Fruit fly (Drosophila melanogaster) Kc167 (cell line): ENCODE results near the gene Elp1.

Source experiments
- Myc ChIP-seq: fragments of >200 bp; optimal IDR thresholded peaks from 2 replicates; lab custom pipeline; 2017; ENCODE audit warnings: missing external identifiers
- insv ChIP-seq: fragments of >200 bp; optimal IDR thresholded peaks from 3 replicates; lab custom pipeline; 2018; ENCODE audit warnings: missing external identifiers
- psq ChIP-seq: fragments of >200 bp; optimal IDR thresholded peaks from 2 replicates; lab custom pipeline; 2017; ENCODE audit warnings: missing external identifiers
- ttk ChIP-seq: sonication (Bioruptor generic); optimal IDR thresholded peaks from 2 replicates; lab custom pipeline; 2017; ENCODE audit warnings: missing external identifiers

DNA sequence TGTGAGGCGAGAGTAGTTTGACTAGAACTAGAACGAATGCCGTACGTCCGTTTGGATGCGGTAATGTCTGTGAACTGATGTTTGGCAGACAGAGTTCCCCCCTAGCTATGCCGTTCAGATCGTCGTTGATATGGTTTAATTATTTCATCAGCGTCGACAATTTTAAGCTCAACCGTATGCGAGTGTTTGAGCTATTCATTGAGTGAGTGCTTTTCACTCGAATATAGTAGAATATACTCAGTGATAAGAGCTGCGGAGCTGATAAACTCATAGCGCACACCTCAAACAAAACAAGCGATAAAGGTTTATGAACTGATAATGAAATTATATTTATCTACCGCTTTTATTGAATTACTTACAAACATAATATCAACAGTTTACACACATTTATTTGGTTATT is 37.3 kb downstream of the Elp1 start, which contains the start of gene CG6834:
- no peak for TF ChIP-seq psq (lab: Kevin White, UChicago)
- no peak for TF ChIP-seq insv (lab: Kevin White, UChicago)
- no peak for TF ChIP-seq ttk (lab: Kevin White, UChicago)
- no peak for TF ChIP-seq Myc (lab: Kevin White, UChicago)
